Worm (Caenorhabditis elegans) whole organism, mixed stage, embryonic: ENCODE measurements around the gene clc-31.

ENCODE experiments used
- ces-1 ChIP-seq: fragments of 150-350 bp; optimal IDR thresholded peaks from 2 replicates; lab custom pipeline; 2014; ENCODE audit warnings: missing biosample characterization, missing genetic modification reagents, missing genetic modification characterization
- elt-1 ChIP-seq: sonication (generic microtip); optimal IDR thresholded peaks from 2 replicates; lab custom pipeline; 2017; ENCODE audit warnings: missing genetic modification characterization, mild to moderate bottlenecking, missing compliant biosample characterization, antibody characterized with exemption, moderate library complexity, borderline replicate concordance; ENCODE audit not compliant: insufficient read depth
- lin-13 ChIP-seq: fragments of 150-350 bp; optimal IDR thresholded peaks from 2 replicates; lab custom pipeline; 2014; ENCODE audit warnings: missing biosample characterization, missing genetic modification characterization
- lsy-2 ChIP-seq: fragments of 150-350 bp; optimal IDR thresholded peaks from 2 replicates; lab custom pipeline; 2014; ENCODE audit warnings: missing biosample characterization, missing genetic modification characterization
- mep-1 ChIP-seq: fragments of 150-350 bp; optimal IDR thresholded peaks from 2 replicates; lab custom pipeline; 2017; ENCODE audit warnings: missing biosample characterization, missing genetic modification reagents, missing genetic modification characterization, inconsistent platforms
- nhr-237 ChIP-seq: fragments of 150-350 bp; optimal IDR thresholded peaks from 2 replicates; lab custom pipeline; 2014; ENCODE audit warnings: missing biosample characterization, missing genetic modification characterization
- pha-4 ChIP-seq: fragments of 150-350 bp; optimal IDR thresholded peaks from 2 replicates; lab custom pipeline; 2018; ENCODE audit warnings: missing biosample characterization, missing genetic modification reagents, missing genetic modification characterization
- snpc-4 ChIP-seq: fragments of 150-350 bp; optimal IDR thresholded peaks from 2 replicates; lab custom pipeline; 2014; ENCODE audit warnings: missing biosample characterization, missing genetic modification characterization

DNA sequence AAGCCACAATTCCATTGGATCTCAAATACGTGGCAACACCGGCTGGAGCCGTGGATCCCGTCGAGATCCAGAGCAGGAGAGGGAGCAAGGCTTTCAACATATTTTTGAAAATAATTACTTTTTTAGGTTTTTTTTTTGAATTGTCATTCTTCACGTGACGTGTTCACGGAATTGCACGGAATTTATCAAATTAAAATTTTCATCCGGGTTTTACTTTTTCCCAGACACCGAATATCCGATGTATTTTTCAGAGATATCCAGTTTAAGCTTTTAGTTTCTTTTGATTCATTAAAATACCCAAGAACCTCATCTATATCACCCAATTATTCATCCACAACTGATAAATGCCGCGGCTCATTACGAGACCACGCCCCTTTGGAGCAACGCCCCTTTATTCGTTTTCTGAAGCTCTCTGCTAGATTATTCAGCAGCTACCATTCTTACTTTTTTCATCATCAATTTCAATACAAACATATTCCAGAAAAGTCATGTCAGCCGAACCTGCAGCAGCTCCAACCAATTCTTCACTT lies 43.3 kb upstream of the clc-31 start, which contains the start of the genes clec-117 and B0432.1:
- TF ChIP-seq mep-1 (tag; lab: Kevin White, UChicago) (no peak), ces-1 (no peak), snpc-4 (tag; lab: Kevin White, UChicago) (no peak), lsy-2 (tag; lab: Kevin White, UChicago) (no peak), lin-13 (tag; lab: Kevin White, UChicago) (no peak), elt-1 (tag; lab: Kevin White, UChicago) (no peak), pha-4 (tag; lab: Kevin White, UChicago) (no peak), nhr-237 (tag; lab: Kevin White, UChicago) (no peak)
